Fruit fly (Drosophila melanogaster) whole organism, adult: ENCODE measurements around the gene CG4194.

Experiments used
- CG11617 ChIP-seq: fragments of 200-800 bp; sonication (Bioruptor generic); optimal IDR thresholded peaks from 2 replicates; lab custom pipeline; 2017; ENCODE audit warnings: mild to moderate bottlenecking, missing biosample characterization, missing genetic modification reagents, missing genetic modification characterization
- CG12768 ChIP-seq: fragments of 200-800 bp; sonication (Bioruptor generic); optimal IDR thresholded peaks from 2 replicates; lab custom pipeline; 2017; ENCODE audit warnings: missing biosample characterization, missing genetic modification characterization, mild to moderate bottlenecking, moderate library complexity, missing genetic modification reagents
- CG14711 ChIP-seq: fragments of 200-800 bp; sonication (Bioruptor generic); optimal IDR thresholded peaks from 2 replicates; lab custom pipeline; 2018; ENCODE audit warnings: missing biosample characterization, mild to moderate bottlenecking, missing genetic modification characterization, moderate library complexity
- CG1620 ChIP-seq: fragments of 200-800 bp; sonication (Bioruptor generic); optimal IDR thresholded peaks from 2 replicates; lab custom pipeline; 2016; ENCODE audit warnings: missing biosample characterization, missing genetic modification characterization
- CG33017 ChIP-seq: fragments of 200-800 bp; sonication (Bioruptor generic); optimal IDR thresholded peaks from 2 replicates; lab custom pipeline; 2018; ENCODE audit warnings: missing biosample characterization, mild to moderate bottlenecking, missing genetic modification characterization, moderate library complexity
- CG5204 ChIP-seq: fragments of 200-800 bp; sonication (Bioruptor generic); optimal IDR thresholded peaks from 2 replicates; lab custom pipeline; 2016; ENCODE audit warnings: missing biosample characterization, missing genetic modification characterization
- CG7045 ChIP-seq: fragments of 200-800 bp; sonication (Bioruptor generic); optimal IDR thresholded peaks from 2 replicates; lab custom pipeline; 2017; ENCODE audit warnings: missing biosample characterization, mild to moderate bottlenecking, missing genetic modification characterization
- CG7101 ChIP-seq: fragments of 200-800 bp; sonication (Bioruptor generic); optimal IDR thresholded peaks from 2 replicates; lab custom pipeline; 2018; ENCODE audit warnings: missing biosample characterization, mild to moderate bottlenecking, missing genetic modification characterization, moderate library complexity
- Clk ChIP-seq: fragments of 200-800 bp; sonication (Bioruptor generic); optimal IDR thresholded peaks from 2 replicates; lab custom pipeline; 2017; ENCODE audit warnings: missing biosample characterization, missing genetic modification characterization
- Crg-1 ChIP-seq: fragments of 200-800 bp; sonication (Bioruptor generic); optimal IDR thresholded peaks from 2 replicates; lab custom pipeline; 2016; ENCODE audit warnings: missing biosample characterization, missing genetic modification characterization
- Hr96 ChIP-seq: fragments of 200-800 bp; sonication (Bioruptor generic); optimal IDR thresholded peaks from 2 replicates; lab custom pipeline; 2016; ENCODE audit warnings: missing biosample characterization, missing genetic modification characterization
- Mnt ChIP-seq: fragments of 200-800 bp; sonication (Bioruptor generic); optimal IDR thresholded peaks from 2 replicates; lab custom pipeline; 2016; ENCODE audit warnings: missing biosample characterization, mild to moderate bottlenecking, missing genetic modification characterization
- bab1 ChIP-seq: fragments of 200-800 bp; sonication (Bioruptor generic); optimal IDR thresholded peaks from 3 replicates; lab custom pipeline; 2019; ENCODE audit warnings: missing biosample characterization, mild to moderate bottlenecking, missing genetic modification characterization, moderate library complexity
- cic ChIP-seq: fragments of 200-800 bp; sonication (Bioruptor generic); optimal IDR thresholded peaks from 2 replicates; lab custom pipeline; 2017; ENCODE audit warnings: missing biosample characterization, mild to moderate bottlenecking, missing genetic modification characterization, moderate library complexity
- cnc ChIP-seq, 2 experiments: fragments of >200 bp; optimal IDR thresholded peaks; 2 replicates each; lab custom pipeline; 2017
- kay ChIP-seq: fragments of 200-800 bp; sonication (Bioruptor generic); peaks from one replicate; lab custom pipeline; 2016; ENCODE audit warnings: missing biosample characterization, missing genetic modification characterization, borderline replicate concordance
- ovo ChIP-seq: fragments of 200-800 bp; sonication (Bioruptor generic); optimal IDR thresholded peaks from 2 replicates; lab custom pipeline; 2016; ENCODE audit warnings: missing biosample characterization, missing genetic modification characterization
- pad ChIP-seq: fragments of 200-800 bp; sonication (Bioruptor generic); optimal IDR thresholded peaks from 3 replicates; lab custom pipeline; 2017; ENCODE audit warnings: missing biosample characterization, missing genetic modification characterization, mild to moderate bottlenecking, moderate library complexity, missing genetic modification reagents
- tj ChIP-seq: fragments of 200-800 bp; sonication (Bioruptor generic); optimal IDR thresholded peaks from 3 replicates; lab custom pipeline; 2017; ENCODE audit warnings: missing biosample characterization, mild to moderate bottlenecking, missing genetic modification characterization, moderate library complexity
- toe ChIP-seq: fragments of 200-800 bp; sonication (Bioruptor generic); optimal IDR thresholded peaks from 2 replicates; lab custom pipeline; 2016; ENCODE audit warnings: missing biosample characterization, missing genetic modification characterization

CG4194 gene

dm6 chrX:2066259-2066658, 2.1 kb upstream of the CG4194 start, which contains the start of gene CG14054:
Gene CG14054 (minus strand): TSS chrX:2066359.
- TF ChIP-seq tj (GFP tag; lab: Kevin White, UChicago) (no peak), CG11617 (GFP tag; lab: Kevin White, UChicago) (no peak), CG12768 (GFP tag; lab: Kevin White, UChicago) (no peak), pad (GFP tag; lab: Kevin White, UChicago) (no peak), Hr96 (GFP tag; lab: Kevin White, UChicago) (no peak), toe (GFP tag; lab: Kevin White, UChicago) (no peak)

DNA sequence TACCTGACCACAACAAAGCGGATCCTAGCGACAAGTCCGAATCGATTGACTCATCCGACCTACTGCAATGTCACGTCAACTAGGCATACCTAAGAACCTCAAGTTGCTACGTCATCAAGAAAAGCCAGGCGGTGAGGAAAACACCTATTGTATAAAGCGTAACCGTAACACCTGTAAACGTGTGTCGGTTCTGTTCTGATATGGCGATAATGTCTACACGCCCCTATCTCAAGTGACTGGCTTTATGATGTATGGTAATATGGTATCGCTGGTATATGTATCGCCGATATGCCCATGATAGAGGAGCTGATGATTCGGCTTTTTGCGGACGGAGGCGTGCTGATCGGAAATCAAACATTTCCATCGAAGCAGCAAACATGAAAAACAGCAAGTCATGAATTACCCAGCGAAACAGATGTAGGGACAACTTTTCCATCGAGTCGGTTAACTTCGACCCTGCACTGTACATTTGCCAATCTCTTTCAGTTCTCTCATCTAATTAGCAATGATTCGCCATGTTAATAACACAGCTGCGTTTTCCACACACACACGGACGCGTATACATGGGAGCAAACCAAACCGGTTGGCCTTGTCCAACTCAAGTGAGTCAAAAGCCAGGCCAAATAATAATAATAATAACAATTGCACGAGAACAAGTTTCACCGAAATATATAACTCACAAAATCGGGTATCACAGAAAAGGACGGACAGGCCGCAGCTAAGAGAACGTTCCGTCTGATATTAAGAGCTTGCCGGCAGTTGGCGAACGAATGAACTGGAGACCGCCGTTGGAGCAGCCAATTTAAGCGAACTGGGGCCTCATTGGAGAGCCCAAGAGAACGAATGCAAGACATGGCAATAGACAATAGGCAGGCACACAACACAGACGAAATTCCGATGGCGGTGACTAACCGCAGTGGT, 1.7 kb downstream of the CG4194 start:
- TF ChIP-seq Clk (GFP tag; lab: Kevin White, UChicago) (no peak), cnc (optimal IDR thresholded peaks at IDR 0.05; lab: Kevin White, UChicago) (peak; percentile 68 to 82), tj (GFP tag; lab: Kevin White, UChicago) (peak; percentile 50), bab1 (GFP tag; lab: Kevin White, UChicago) (peak; percentile 4), ovo (GFP tag; lab: Kevin White, UChicago) (peak; percentile 29)

DNA sequence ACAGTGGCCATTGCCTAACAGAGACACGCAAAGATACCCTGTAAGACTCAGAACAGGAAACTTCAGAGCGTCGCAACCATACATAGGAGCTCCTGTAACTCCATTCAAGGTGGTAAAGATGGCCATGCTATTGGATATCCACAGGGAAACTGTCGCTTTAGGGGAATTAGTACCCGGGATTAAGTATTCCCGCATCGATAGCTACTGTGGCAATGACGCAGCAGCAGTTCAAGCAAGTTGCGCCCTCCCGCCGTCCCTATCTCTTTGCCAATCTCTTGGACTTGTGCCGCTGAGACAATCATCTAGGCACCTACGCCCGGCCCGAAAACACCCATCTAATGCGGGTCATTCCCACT, 2.3 kb downstream of the CG4194 start:
- TF ChIP-seq pad (GFP tag; lab: Kevin White, UChicago) (peak; percentile 49), bab1 (GFP tag; lab: Kevin White, UChicago) (peak; percentile 38), CG7101 (tag; lab: Kevin White, UChicago) (peak; percentile 69), CG11617 (GFP tag; lab: Kevin White, UChicago) (peak; percentile 47), Hr96 (GFP tag; lab: Kevin White, UChicago) (peak; percentile 83), CG14711 (tag; lab: Kevin White, UChicago) (peak; percentile 72), CG5204 (GFP tag; lab: Kevin White, UChicago) (no peak), Crg-1 (peak; percentile 41), Mnt (no peak), toe (GFP tag; lab: Kevin White, UChicago) (peak; percentile 66), cnc (optimal IDR thresholded peaks at IDR 0.05; lab: Kevin White, UChicago) (peak in 1 of 2 experiments; percentile 83), CG1620 (GFP tag; lab: Kevin White, UChicago) (peak; percentile 64), CG12768 (GFP tag; lab: Kevin White, UChicago) (peak; percentile 78), cic (GFP tag; lab: Kevin White, UChicago) (no peak), tj (GFP tag; lab: Kevin White, UChicago) (peak; percentile 12), CG33017 (tag; lab: Kevin White, UChicago) (peak; percentile 6), kay (GFP tag; lab: Kevin White, UChicago) (no peak), Clk (GFP tag; lab: Kevin White, UChicago) (no peak), CG7045 (GFP tag; lab: Kevin White, UChicago) (peak; percentile 55), ovo (GFP tag; lab: Kevin White, UChicago) (peak; percentile 24)

DNA sequence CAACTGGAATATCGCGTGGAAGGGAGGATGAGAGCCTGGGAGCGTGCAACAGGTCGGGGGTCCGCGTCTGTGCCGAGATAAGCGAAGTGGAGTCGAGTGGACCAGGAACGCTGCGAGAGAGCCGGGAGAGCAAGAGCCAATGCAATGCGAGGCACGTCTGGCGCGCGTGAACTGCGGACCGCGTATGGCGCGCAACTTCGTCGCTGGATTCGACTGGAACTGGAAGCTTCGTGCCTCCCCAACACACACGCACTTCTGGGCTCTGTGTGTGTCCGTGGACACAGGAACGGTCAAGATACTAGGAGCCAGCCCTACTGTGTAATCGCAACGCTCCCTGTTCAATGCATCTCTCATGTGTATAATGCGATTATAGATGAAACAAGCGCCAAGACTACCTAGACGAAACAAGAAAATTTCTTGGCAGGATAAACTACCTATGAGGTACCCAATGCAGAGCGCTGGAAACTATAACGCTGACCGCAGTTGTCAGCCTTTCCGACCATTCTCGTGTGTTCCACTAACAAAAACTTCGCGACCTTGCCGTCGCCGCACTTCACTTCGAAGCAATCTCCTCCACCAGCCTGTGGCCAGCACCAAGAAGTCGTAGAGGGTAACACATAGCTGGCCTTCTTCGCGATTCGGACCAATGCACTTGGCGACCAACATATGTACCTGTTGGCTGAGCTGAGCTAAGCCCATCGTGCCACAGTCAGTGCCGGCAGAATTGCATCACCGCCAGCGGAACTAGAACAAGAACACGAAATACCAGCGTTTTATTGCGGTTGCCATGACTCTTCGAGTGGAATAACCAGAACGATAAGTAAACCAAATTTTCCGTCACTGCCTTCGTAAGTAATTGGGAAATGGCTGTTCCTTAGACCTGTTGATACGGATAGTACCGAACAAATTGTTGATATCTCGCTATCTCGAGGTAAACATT, 3.8 kb downstream of the CG4194 start, which contains the start of gene Rtca:
Gene Rtca, plus strand, starts transcription at position 536 of the 940 bp plus-strand sequence.
- TF ChIP-seq CG7101 (tag; lab: Kevin White, UChicago) (peak; percentile 72), bab1 (GFP tag; lab: Kevin White, UChicago) (peak; percentile 9), pad (GFP tag; lab: Kevin White, UChicago) (peak; percentile 35), tj (GFP tag; lab: Kevin White, UChicago) (peak; percentile 19), cic (GFP tag; lab: Kevin White, UChicago) (no peak), toe (GFP tag; lab: Kevin White, UChicago) (no peak), Hr96 (GFP tag; lab: Kevin White, UChicago) (peak; percentile 62), CG7045 (GFP tag; lab: Kevin White, UChicago) (peak; percentile 49), CG1620 (GFP tag; lab: Kevin White, UChicago) (no peak), Clk (GFP tag; lab: Kevin White, UChicago) (no peak), kay (GFP tag; lab: Kevin White, UChicago) (no peak), CG14711 (tag; lab: Kevin White, UChicago) (no peak), CG11617 (GFP tag; lab: Kevin White, UChicago) (peak; percentile 73), Crg-1 (peak; percentile 12), Mnt (peak; percentile 7), cnc (optimal IDR thresholded peaks at IDR 0.05; lab: Kevin White, UChicago) (no peak), CG33017 (tag; lab: Kevin White, UChicago) (peak; percentile 21), ovo (GFP tag; lab: Kevin White, UChicago) (no peak), CG5204 (GFP tag; lab: Kevin White, UChicago) (no peak), CG12768 (GFP tag; lab: Kevin White, UChicago) (peak; percentile 59)

DNA sequence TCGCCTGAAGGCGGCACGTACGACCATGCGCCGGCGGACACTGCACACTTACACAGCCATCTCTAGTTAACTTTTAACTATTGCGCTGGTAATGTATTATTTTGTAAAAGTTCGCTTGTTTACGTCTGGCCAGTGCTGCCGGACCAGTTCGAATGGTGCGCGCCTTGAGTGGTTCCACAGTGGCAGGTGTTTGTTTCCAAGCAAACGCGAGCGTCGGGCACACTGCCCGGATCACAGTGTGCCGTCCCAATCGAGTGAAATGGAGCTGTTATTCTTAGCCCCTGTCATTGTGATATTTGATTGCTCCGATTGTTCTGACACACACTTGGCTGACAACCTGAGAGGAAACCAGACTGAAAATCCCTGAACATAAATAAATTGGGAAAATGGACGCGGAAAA, 4.9 kb downstream of the CG4194 start, which contains the start of gene CG4199:
Gene CG4199, minus strand, starts transcription at position 159 of the 400 bp plus-strand sequence.
- TF ChIP-seq CG7101 (tag; lab: Kevin White, UChicago) (peak; percentile 52), cic (GFP tag; lab: Kevin White, UChicago) (no peak), CG11617 (GFP tag; lab: Kevin White, UChicago) (peak; percentile 25), bab1 (GFP tag; lab: Kevin White, UChicago) (peak; percentile 81), kay (GFP tag; lab: Kevin White, UChicago) (no peak), pad (GFP tag; lab: Kevin White, UChicago) (peak; percentile 25), CG33017 (tag; lab: Kevin White, UChicago) (no peak), ovo (GFP tag; lab: Kevin White, UChicago) (peak; percentile 1), CG5204 (GFP tag; lab: Kevin White, UChicago) (no peak), CG14711 (tag; lab: Kevin White, UChicago) (no peak), CG7045 (GFP tag; lab: Kevin White, UChicago) (no peak), tj (GFP tag; lab: Kevin White, UChicago) (no peak), CG1620 (GFP tag; lab: Kevin White, UChicago) (peak; percentile 53), toe (GFP tag; lab: Kevin White, UChicago) (no peak), CG12768 (GFP tag; lab: Kevin White, UChicago) (no peak), cnc (optimal IDR thresholded peaks at IDR 0.05; lab: Kevin White, UChicago) (no peak), Crg-1 (no peak), Mnt (peak; percentile 80), Hr96 (GFP tag; lab: Kevin White, UChicago) (no peak), Clk (GFP tag; lab: Kevin White, UChicago) (no peak)
